Worm (Caenorhabditis elegans) whole organism, late embryonic: Measurements from ENCODE around the gene srw-117.

Source experiments
- C08G9.2 ChIP-seq: sonication (generic microtip); optimal IDR thresholded peaks from 2 replicates; lab custom pipeline; 2016; ENCODE audit warnings: mild to moderate bottlenecking, missing genetic modification characterization, moderate library complexity, missing compliant biosample characterization
- C38D4.7 ChIP-seq: fragments of 200-800 bp; sonication (Bioruptor generic); optimal IDR thresholded peaks from 2 replicates; lab custom pipeline; 2018; ENCODE audit warnings: mild to moderate bottlenecking, missing genetic modification characterization, moderate library complexity, missing compliant biosample characterization
- F13H6.1 ChIP-seq: sonication (generic microtip); optimal IDR thresholded peaks from 2 replicates; lab custom pipeline; 2016; ENCODE audit warnings: missing genetic modification characterization, missing compliant biosample characterization
- ceh-14 ChIP-seq: sonication (generic microtip); optimal IDR thresholded peaks from 2 replicates; lab custom pipeline; 2016; ENCODE audit warnings: missing genotype, missing genetic modification characterization, missing compliant biosample characterization
- ceh-18 ChIP-seq: sonication (generic microtip); optimal IDR thresholded peaks from 2 replicates; lab custom pipeline; 2016; ENCODE audit warnings: missing genetic modification characterization, missing compliant biosample characterization
- ceh-2 ChIP-seq: sonication (generic microtip); optimal IDR thresholded peaks from 2 replicates; lab custom pipeline; 2016; ENCODE audit warnings: missing genotype, missing genetic modification characterization, missing compliant biosample characterization
- ceh-22 ChIP-seq: sonication (generic microtip); optimal IDR thresholded peaks from 2 replicates; lab custom pipeline; 2017; ENCODE audit warnings: missing biosample characterization, missing genetic modification characterization
- ceh-24 ChIP-seq: sonication (generic microtip); optimal IDR thresholded peaks from 2 replicates; lab custom pipeline; 2016; ENCODE audit warnings: mild to moderate bottlenecking, missing genetic modification characterization, missing compliant biosample characterization
- ceh-30 ChIP-seq: fragments of 150-350 bp; optimal IDR thresholded peaks from 2 replicates; lab custom pipeline; 2014; ENCODE audit warnings: missing biosample characterization, missing genetic modification characterization
- ceh-45 ChIP-seq: fragments of 200-800 bp; sonication (Bioruptor generic); IDR thresholded peaks from 2 replicates; pipeline ENCODE4 v1.3.6; 2022; ENCODE audit warnings: missing genetic modification reagents, missing genetic modification characterization, missing compliant biosample characterization
- ceh-48 ChIP-seq: sonication (generic microtip); optimal IDR thresholded peaks from 2 replicates; lab custom pipeline; 2016; ENCODE audit warnings: missing genetic modification characterization, inconsistent platforms, missing compliant biosample characterization
- ceh-6 ChIP-seq: fragments of 200-800 bp; sonication (Bioruptor generic); optimal IDR thresholded peaks from 2 replicates; lab custom pipeline; 2018; ENCODE audit warnings: mild to moderate bottlenecking, missing genetic modification characterization, missing compliant biosample characterization
- ceh-9 ChIP-seq: sonication (generic microtip); optimal IDR thresholded peaks from 2 replicates; lab custom pipeline; 2016; ENCODE audit warnings: mild to moderate bottlenecking, missing genetic modification characterization, inconsistent platforms, missing compliant biosample characterization
- dve-1 ChIP-seq: sonication (generic microtip); optimal IDR thresholded peaks from 2 replicates; lab custom pipeline; 2017; ENCODE audit warnings: antibody characterized with exemption, mild to moderate bottlenecking, missing genetic modification characterization, missing compliant biosample characterization
- elt-2 ChIP-seq: sonication (generic microtip); optimal IDR thresholded peaks from 2 replicates; lab custom pipeline; 2016; ENCODE audit warnings: missing genetic modification reagents, missing genetic modification characterization, missing compliant biosample characterization
- ets-4 ChIP-seq: sonication (generic microtip); optimal IDR thresholded peaks from 2 replicates; lab custom pipeline; 2016; ENCODE audit warnings: missing genetic modification characterization, missing compliant biosample characterization
- eyg-1 ChIP-seq: sonication (generic microtip); optimal IDR thresholded peaks from 2 replicates; lab custom pipeline; 2016; ENCODE audit warnings: missing genotype, missing genetic modification characterization, missing compliant biosample characterization
- fax-1 ChIP-seq: sonication (generic microtip); optimal IDR thresholded peaks from 2 replicates; lab custom pipeline; 2016; ENCODE audit warnings: missing genotype, missing genetic modification characterization, missing compliant biosample characterization
- fkh-6 ChIP-seq: sonication (generic microtip); optimal IDR thresholded peaks from 2 replicates; lab custom pipeline; 2016; ENCODE audit warnings: missing genetic modification characterization, missing compliant biosample characterization
- hlh-13 ChIP-seq: fragments of 200-800 bp; sonication (Bioruptor generic); optimal IDR thresholded peaks from 2 replicates; lab custom pipeline; 2018; ENCODE audit warnings: mild to moderate bottlenecking, missing genetic modification characterization, missing compliant biosample characterization
- hlh-6 ChIP-seq: sonication (generic microtip); optimal IDR thresholded peaks from 2 replicates; lab custom pipeline; 2016; ENCODE audit warnings: missing genotype, missing genetic modification characterization, missing compliant biosample characterization
- lim-6 ChIP-seq: sonication (generic microtip); optimal IDR thresholded peaks from 2 replicates; lab custom pipeline; 2016; ENCODE audit warnings: missing genetic modification characterization, missing compliant biosample characterization
- madf-2 ChIP-seq: sonication (generic microtip); optimal IDR thresholded peaks from 2 replicates; lab custom pipeline; 2017; ENCODE audit warnings: missing genetic modification characterization, missing compliant biosample characterization
- pat-9 ChIP-seq: fragments of 200-800 bp; sonication (Bioruptor generic); optimal IDR thresholded peaks from 2 replicates; lab custom pipeline; 2018; ENCODE audit warnings: mild to moderate bottlenecking, missing genetic modification characterization, moderate library complexity, missing compliant biosample characterization
- pha-2 ChIP-seq: sonication (generic microtip); optimal IDR thresholded peaks from 2 replicates; lab custom pipeline; 2017; ENCODE audit warnings: mild to moderate bottlenecking, missing genetic modification characterization, missing compliant biosample characterization
- pros-1 ChIP-seq: fragments of 150-350 bp; optimal IDR thresholded peaks from 2 replicates; lab custom pipeline; 2014; ENCODE audit warnings: missing biosample characterization, missing genetic modification reagents, missing genetic modification characterization
- ref-2 ChIP-seq: sonication (generic microtip); optimal IDR thresholded peaks from 2 replicates; lab custom pipeline; 2016; ENCODE audit warnings: missing genetic modification characterization, missing compliant biosample characterization
- sdc-2 ChIP-seq: sonication (generic microtip); optimal IDR thresholded peaks from 2 replicates; lab custom pipeline; 2016; ENCODE audit warnings: missing genotype, missing genetic modification characterization, missing compliant biosample characterization
- sox-4 ChIP-seq: sonication (generic microtip); optimal IDR thresholded peaks from 2 replicates; lab custom pipeline; 2017; ENCODE audit warnings: mild to moderate bottlenecking, missing genetic modification characterization, inconsistent platforms, missing compliant biosample characterization
- syd-9 ChIP-seq: sonication (generic microtip); optimal IDR thresholded peaks from 2 replicates; lab custom pipeline; 2016; ENCODE audit warnings: mild to moderate bottlenecking, missing genetic modification characterization, moderate library complexity, missing compliant biosample characterization
- tbx-2 ChIP-seq: sonication (generic microtip); optimal IDR thresholded peaks from 2 replicates; lab custom pipeline; 2016; ENCODE audit warnings: missing genetic modification characterization, missing compliant biosample characterization
- tbx-7 ChIP-seq: sonication (generic microtip); optimal IDR thresholded peaks from 2 replicates; lab custom pipeline; 2016; ENCODE audit warnings: missing genotype, missing genetic modification characterization, missing compliant biosample characterization
- ttx-3 ChIP-seq: sonication (generic microtip); optimal IDR thresholded peaks from 2 replicates; lab custom pipeline; 2016; ENCODE audit warnings: missing genetic modification reagents, missing genetic modification characterization, missing compliant biosample characterization
- unc-3 ChIP-seq, 2 experiments: fragments of 200-800 bp in 1 of 2; sonication (Bioruptor generic) in 1 of 2; sonication (generic microtip) in 1 of 2; conservative IDR thresholded peaks in 1 of 2; optimal IDR thresholded peaks in 1 of 2; 2 replicates each; pipeline versions ENCODE4 v1.3.6 to Lab custom; 2016 to 2022; ENCODE audit warnings: missing compliant biosample characterization in 2 of 2, missing genetic modification characterization in 2 of 2, missing genetic modification reagents in 1 of 2
- unc-55 ChIP-seq: sonication (generic microtip); optimal IDR thresholded peaks from 2 replicates; lab custom pipeline; 2017; ENCODE audit warnings: missing biosample characterization, missing genetic modification reagents, missing genetic modification characterization
- zip-5 ChIP-seq: sonication (generic microtip); optimal IDR thresholded peaks from 2 replicates; lab custom pipeline; 2016; ENCODE audit warnings: missing genetic modification characterization, missing compliant biosample characterization

The srw-117 gene

DNA sequence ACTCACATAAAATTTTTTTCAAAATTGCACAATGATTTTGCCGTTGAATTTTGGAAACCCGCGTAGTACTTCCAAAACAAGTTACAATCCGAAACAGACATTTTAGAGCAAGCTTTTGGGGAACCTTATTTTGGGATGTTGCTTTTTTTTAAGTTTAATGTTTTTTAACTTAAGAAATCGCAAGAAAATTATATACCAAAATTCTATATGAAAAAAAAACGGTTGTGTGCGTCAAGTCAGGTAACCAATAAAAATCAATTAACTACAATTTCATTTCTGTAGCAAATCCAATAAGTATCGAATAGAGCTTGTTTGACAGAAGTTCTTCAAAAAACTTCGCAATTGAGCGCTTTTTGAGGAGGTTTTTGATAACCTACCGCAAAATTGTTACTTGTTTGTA is at the start of gene srw-117:
Gene srw-117, minus strand, starts transcription at position 101 of the 400 bp plus-strand sequence.
- TF ChIP-seq ceh-9 (tag; lab: Kevin White, UChicago), result no peak
- TF ChIP-seq ceh-30, result no peak
- TF ChIP-seq unc-55 (GFP tag; lab: Kevin White, UChicago), result no peak
- TF ChIP-seq dve-1 (tag; lab: Kevin White, UChicago), result no peak
- TF ChIP-seq syd-9, result no peak
- TF ChIP-seq C38D4.7 (GFP tag; lab: Kevin White, UChicago), result no peak

DNA sequence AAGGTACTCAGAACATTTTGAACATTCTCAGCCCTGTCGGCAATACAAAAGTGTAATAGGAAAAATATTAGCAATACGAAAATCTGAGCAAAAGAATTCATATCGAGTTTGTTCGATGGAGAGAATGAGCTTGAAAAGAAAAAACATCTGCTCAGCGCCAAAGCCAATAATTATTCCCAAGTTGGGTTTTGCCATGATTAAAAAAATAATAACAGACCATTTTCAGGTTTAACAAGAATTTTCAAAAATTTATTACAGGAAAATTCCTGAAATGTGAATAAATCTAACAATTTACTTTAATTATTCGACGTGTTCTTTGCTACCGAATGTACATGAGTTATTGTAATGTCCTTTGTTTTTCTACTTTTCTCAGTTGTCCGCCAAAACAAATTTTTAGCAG is 49.1 kb upstream of the srw-117 start, which contains the start of gene irld-38:
Gene irld-38, minus strand, starts transcription at position 101 of the 400 bp plus-strand sequence.
- TF ChIP-seq elt-2 (tag; lab: Kevin White, UChicago) (no peak), unc-3 (GFP tag; conservative IDR thresholded peaks at IDR 0.05; lab: Robert Waterston, UW) (no peak), unc-3 (tag; optimal IDR thresholded peaks at IDR 0.05; lab: Kevin White, UChicago) (no peak), ttx-3 (tag; lab: Kevin White, UChicago) (no peak), zip-5 (tag; lab: Kevin White, UChicago) (no peak), fkh-6 (tag; lab: Kevin White, UChicago) (no peak), ceh-48 (no peak), ceh-22 (tag; lab: Kevin White, UChicago) (no peak), sdc-2 (no peak), lim-6 (tag; lab: Kevin White, UChicago) (no peak), ceh-14 (no peak), ceh-18 (no peak), sox-4 (tag; lab: Kevin White, UChicago) (no peak), tbx-7 (tag; lab: Kevin White, UChicago) (no peak), eyg-1 (tag; lab: Kevin White, UChicago) (no peak), ref-2 (tag; lab: Kevin White, UChicago) (no peak), tbx-2 (no peak), pros-1 (tag; lab: Kevin White, UChicago) (no peak), ets-4 (tag; lab: Kevin White, UChicago) (no peak), ceh-24 (tag; lab: Kevin White, UChicago) (no peak)

DNA sequence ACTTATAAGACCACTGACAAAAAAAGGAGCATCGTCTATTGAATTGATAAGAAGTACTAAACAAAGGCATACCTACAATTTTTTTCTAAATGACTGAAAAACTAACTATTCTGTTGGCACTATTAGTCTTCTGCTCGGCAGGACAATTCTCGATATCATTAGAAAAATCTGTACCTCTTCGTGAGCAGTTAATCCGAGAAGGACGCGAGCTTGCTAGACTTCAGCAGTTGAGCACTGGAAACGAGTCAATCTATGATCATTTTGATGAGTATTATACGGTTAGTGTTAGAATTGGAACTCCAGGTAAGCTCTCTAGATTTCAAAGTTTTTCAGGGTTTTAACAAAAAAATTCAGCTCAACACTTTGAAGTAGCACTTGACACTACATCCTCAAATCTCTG is 45.0 kb upstream of the srw-117 start, which contains the start of gene asp-7:
Gene asp-7, plus strand, starts transcription at position 81 of the 400 bp plus-strand sequence.
- TF ChIP-seq lim-6 (tag; lab: Kevin White, UChicago), result no peak
- no peak for TF ChIP-seq ceh-6
- no peak for TF ChIP-seq ceh-45 (GFP tag; lab: Robert Waterston, UW)
- no peak for TF ChIP-seq ets-4 (tag; lab: Kevin White, UChicago)

- TF ChIP-seq hlh-13 (GFP tag; lab: Kevin White, UChicago), result no peak
- no peak for TF ChIP-seq pha-2 (tag; lab: Kevin White, UChicago)
- no peak for TF ChIP-seq ceh-24 (tag; lab: Kevin White, UChicago)
- TF ChIP-seq hlh-6 (tag; lab: Kevin White, UChicago), result no peak
- no peak for TF ChIP-seq ceh-14
- no peak for TF ChIP-seq sdc-2
- TF ChIP-seq ref-2 (tag; lab: Kevin White, UChicago), result no peak
- no peak for TF ChIP-seq F13H6.1 (tag; lab: Kevin White, UChicago)
- no peak for TF ChIP-seq madf-2 (tag; lab: Kevin White, UChicago)
- no peak for TF ChIP-seq pat-9 (tag; lab: Kevin White, UChicago)
- no peak for TF ChIP-seq ceh-2 (tag; lab: Kevin White, UChicago)
- TF ChIP-seq ttx-3 (tag; lab: Kevin White, UChicago), result no peak
- TF ChIP-seq ceh-6, result no peak
- TF ChIP-seq C08G9.2, result no peak
- no peak for TF ChIP-seq fax-1 (tag; lab: Kevin White, UChicago)
- TF ChIP-seq lim-6 (tag; lab: Kevin White, UChicago), result no peak
- TF ChIP-seq pros-1 (tag; lab: Kevin White, UChicago), result no peak
Measured at ce11 chrV:3024274-3024673, 41.0 kb upstream of the srw-117 start, which contains the start of gene asp-8. TSS of gene asp-8 (plus strand) at chrV:3024549.
